Worm (Caenorhabditis elegans): ENCODE data around the gene ugt-54.

The ugt-54 gene

ce11 chrIV:10757616-10758193 lies 3.8 kb upstream of the ugt-54 start, which contains the start of the genes T25B9.4 and T25B9.6:
Gene T25B9.4, minus strand, starts transcription at chrIV:10757716.
Gene T25B9.6, plus strand, starts transcription at chrIV:10758143.
- no peak for TF ChIP-seq skn-1 (tag; optimal IDR thresholded peaks at IDR 0.05)
- no peak for TF ChIP-seq lsy-2 (tag; optimal IDR thresholded peaks at IDR 0.05)
- TF ChIP-seq ztf-4 (tag; optimal IDR thresholded peaks at IDR 0.05): no peak
- TF ChIP-seq unc-55 (GFP tag; optimal IDR thresholded peaks at IDR 0.05): no peak
- TF ChIP-seq mbf-1 (tag; optimal IDR thresholded peaks at IDR 0.05): no peak
- TF ChIP-seq nhr-25 (tag; optimal IDR thresholded peaks at IDR 0.05): no peak
- no peak for TF ChIP-seq ztf-11 (tag; optimal IDR thresholded peaks at IDR 0.05)

ce11 chrIV:10764206-10764605 lies 2.7 kb downstream of the ugt-54 start, which contains the start of gene T25B9.11:
Gene T25B9.11, plus strand, starts transcription at chrIV:10764506.
- no peak for TF ChIP-seq elt-3 (tag; optimal IDR thresholded peaks at IDR 0.05)
- TF ChIP-seq ceh-16 (tag; optimal IDR thresholded peaks at IDR 0.05): no peak

- TF ChIP-seq F13H6.1 (tag; optimal IDR thresholded peaks at IDR 0.05): no peak
- no peak for TF ChIP-seq crh-2 (tag; optimal IDR thresholded peaks at IDR 0.05)
- no peak for TF ChIP-seq mab-5 (tag; optimal IDR thresholded peaks at IDR 0.05)
- no peak for TF ChIP-seq fos-1 (tag; optimal IDR thresholded peaks at IDR 0.05)
- no peak for TF ChIP-seq sma-9 (GFP tag; optimal IDR thresholded peaks at IDR 0.05)
- TF ChIP-seq sma-9 (tag; optimal IDR thresholded peaks at IDR 0.05): no peak
- no peak for TF ChIP-seq snpc-4 (tag; optimal IDR thresholded peaks at IDR 0.05)
- TF ChIP-seq nhr-21 (tag; optimal IDR thresholded peaks at IDR 0.05): no peak
- no peak for TF ChIP-seq zag-1 (tag; optimal IDR thresholded peaks at IDR 0.05)
- TF ChIP-seq unc-55 (GFP tag; optimal IDR thresholded peaks at IDR 0.05): no peak
- TF ChIP-seq lin-11 (tag; optimal IDR thresholded peaks at IDR 0.05): no peak
- no peak for TF ChIP-seq ceh-16 (tag; optimal IDR thresholded peaks at IDR 0.05)
These were observed 3.6 kb downstream of the ugt-54 start, which contains the start of gene T25B9.12 for ce11 chrIV:10765053-10765452. Gene T25B9.12, plus strand, starts transcription at chrIV:10765353.

- TF ChIP-seq ZK546.5 (tag; optimal IDR thresholded peaks at IDR 0.05) (no peak), lsy-2 (tag; optimal IDR thresholded peaks at IDR 0.05) (peak in 1 of 2 experiments; percentile 54), F13H6.1 (tag; optimal IDR thresholded peaks at IDR 0.05) (no peak), nhr-23 (tag; optimal IDR thresholded peaks at IDR 0.05) (no peak), nhr-10 (tag; optimal IDR thresholded peaks at IDR 0.05) (no peak), nhr-12 (tag; optimal IDR thresholded peaks at IDR 0.05) (no peak), mab-5 (tag; optimal IDR thresholded peaks at IDR 0.05) (no peak), egl-27 (tag; optimal IDR thresholded peaks at IDR 0.05) (no peak)
These were observed 4.6 kb downstream of the ugt-54 start for ce11 chrIV:10766071-10766470.

- no peak for TF ChIP-seq sma-9 (GFP tag; optimal IDR thresholded peaks at IDR 0.05)
- TF ChIP-seq sma-9 (tag; optimal IDR thresholded peaks at IDR 0.05): no peak
- peak; percentile 0 for TF ChIP-seq C34F6.9 (tag; optimal IDR thresholded peaks at IDR 0.05)
These were observed 6.7 kb downstream of the ugt-54 start, which contains the start of gene T25B9.8 for ce11 chrIV:10768146-10768636. Gene T25B9.8, minus strand, starts transcription at chrIV:10768196.

- TF ChIP-seq gmeb-1 (tag; optimal IDR thresholded peaks at IDR 0.05) (no peak), nhr-129 (tag; optimal IDR thresholded peaks at IDR 0.05) (no peak)
These were observed 7.9 kb downstream of the ugt-54 start, which contains the start of gene T25B9.9 for ce11 chrIV:10769353-10769752. Gene T25B9.9, plus strand, starts transcription at chrIV:10769653.

- TF ChIP-seq ceh-82 (tag; optimal IDR thresholded peaks at IDR 0.05): no peak
- no peak for TF ChIP-seq nhr-129 (tag; optimal IDR thresholded peaks at IDR 0.05)
These were observed 9.8 kb downstream of the ugt-54 start for ce11 chrIV:10771296-10771695.

ce11 chrIV:10773811-10774210 lies 12.3 kb downstream of the ugt-54 start, which contains the start of gene inpp-1:
Gene inpp-1, minus strand, starts transcription at chrIV:10773911.
- TF ChIP-seq unc-62 (GFP tag; optimal IDR thresholded peaks at IDR 0.05): no peak
- no peak for TF ChIP-seq sem-4 (tag; optimal IDR thresholded peaks at IDR 0.05)
- no peak for TF ChIP-seq lin-13 (GFP tag; optimal IDR thresholded peaks at IDR 0.05)
- no peak for TF ChIP-seq nhr-23 (tag; optimal IDR thresholded peaks at IDR 0.05)
- no peak for TF ChIP-seq nhr-77 (tag; optimal IDR thresholded peaks at IDR 0.05)
- no peak for TF ChIP-seq alr-1 (tag; optimal IDR thresholded peaks at IDR 0.05)
- TF ChIP-seq elt-3 (tag; optimal IDR thresholded peaks at IDR 0.05): no peak
- no peak for TF ChIP-seq mab-5 (tag; optimal IDR thresholded peaks at IDR 0.05)
- no peak for TF ChIP-seq ama-1 (optimal IDR thresholded peaks at IDR 0.05)
- no peak for TF ChIP-seq mdl-1 (tag; optimal IDR thresholded peaks at IDR 0.05)
- TF ChIP-seq ztf-4 (tag; optimal IDR thresholded peaks at IDR 0.05): no peak
- no peak for TF ChIP-seq unc-55 (GFP tag; optimal IDR thresholded peaks at IDR 0.05)
- TF ChIP-seq nhr-237 (tag; optimal IDR thresholded peaks at IDR 0.05): no peak
- TF ChIP-seq nhr-6 (tag; optimal IDR thresholded peaks at IDR 0.05): no peak
- TF ChIP-seq aly-2 (tag; optimal IDR thresholded peaks at IDR 0.05): no peak
